Worm (Caenorhabditis elegans) whole organism, L1 larva: ENCODE data around the gene C16D9.9.

ENCODE experiments used
- C16A3.4 ChIP-seq: fragments of 150-350 bp; optimal IDR thresholded peaks from 2 replicates; lab custom pipeline; 2014; ENCODE audit warnings: missing biosample characterization, missing genetic modification characterization
- C34B4.2 ChIP-seq: sonication (generic microtip); optimal IDR thresholded peaks from 2 replicates; lab custom pipeline; 2017; ENCODE audit warnings: mild to moderate bottlenecking, missing genetic modification characterization, missing compliant biosample characterization
- F16B12.6 ChIP-seq: fragments of 150-350 bp; optimal IDR thresholded peaks from 2 replicates; lab custom pipeline; 2014; ENCODE audit warnings: missing biosample characterization, missing genetic modification characterization
- aha-1 ChIP-seq: fragments of 150-350 bp; optimal IDR thresholded peaks from 2 replicates; lab custom pipeline; 2014; ENCODE audit warnings: missing biosample characterization, missing genetic modification characterization
- alr-1 ChIP-seq: fragments of 200-800 bp; sonication (Bioruptor generic); optimal IDR thresholded peaks from 2 replicates; lab custom pipeline; 2018; ENCODE audit warnings: borderline replicate concordance, mild to moderate bottlenecking, missing genetic modification characterization, missing compliant biosample characterization
- ama-1 ChIP-seq: fragments of 150-350 bp; optimal IDR thresholded peaks from 2 replicates; lab custom pipeline; 2014
- ceh-8 ChIP-seq: fragments of 200-800 bp; sonication (Bioruptor generic); optimal IDR thresholded peaks from 2 replicates; lab custom pipeline; 2018; ENCODE audit warnings: mild to moderate bottlenecking, missing genetic modification characterization, moderate library complexity, missing compliant biosample characterization
- ceh-82 ChIP-seq, 3 experiments: fragments of 150-350 bp in 1 of 3; sonication (generic microtip) in 2 of 3; optimal IDR thresholded peaks; 2 replicates each; lab custom pipeline; 2014 to 2017; ENCODE audit warnings: missing biosample characterization in 3 of 3, missing genetic modification characterization in 3 of 3
- ceh-88 ChIP-seq: fragments of 200-800 bp; sonication (Bioruptor generic); IDR thresholded peaks from 2 replicates; pipeline ENCODE4 v1.3.6; 2022; ENCODE audit warnings: missing genetic modification characterization, missing compliant biosample characterization
- dpl-1 ChIP-seq, 3 experiments: fragments of 150-350 bp in 2 of 3; sonication (generic microtip) in 1 of 3; optimal IDR thresholded peaks; 2 replicates each; lab custom pipeline; 2014 to 2017; ENCODE audit warnings: missing biosample characterization in 3 of 3, missing genetic modification characterization in 3 of 3, missing genetic modification reagents in 3 of 3
- efl-1 ChIP-seq, 4 experiments: fragments of 150-350 bp; optimal IDR thresholded peaks in 3 of 4; peaks in 1 of 4; 1 replicate in 1 of 4; 2 replicates in 3 of 4; lab custom pipeline; 2014; ENCODE audit warnings: missing biosample characterization in 2 of 4, missing genetic modification characterization in 2 of 4, missing genetic modification reagents in 2 of 4
- efl-3 ChIP-seq: fragments of 200-800 bp; sonication (Bioruptor generic); optimal IDR thresholded peaks from 2 replicates; lab custom pipeline; 2018; ENCODE audit warnings: mild to moderate bottlenecking, missing genetic modification characterization, missing compliant biosample characterization
- elt-2 ChIP-seq: sonication (generic microtip); optimal IDR thresholded peaks from 2 replicates; lab custom pipeline; 2016; ENCODE audit warnings: missing genetic modification characterization, mild to moderate bottlenecking, inconsistent platforms, missing compliant biosample characterization, missing genetic modification reagents
- elt-3 ChIP-seq, 6 experiments: fragments of 150-350 bp in 1 of 6; sonication (generic microtip); optimal IDR thresholded peaks; 2 replicates each; lab custom pipeline; 2017 to 2018; ENCODE audit warnings: missing biosample characterization in 6 of 6, missing genetic modification characterization in 6 of 6, inconsistent platforms in 1 of 6
- ets-5 ChIP-seq: fragments of 200-800 bp; sonication (Bioruptor generic); IDR thresholded peaks from 2 replicates; pipeline ENCODE4 v1.3.6; 2022; ENCODE audit warnings: missing genetic modification characterization, missing compliant biosample characterization
- fkh-10 ChIP-seq: sonication (generic microtip); optimal IDR thresholded peaks from 2 replicates; lab custom pipeline; 2017; ENCODE audit warnings: missing biosample characterization, missing genetic modification reagents, missing genetic modification characterization
- fos-1 ChIP-seq: fragments of 150-350 bp; optimal IDR thresholded peaks from 2 replicates; lab custom pipeline; 2014; ENCODE audit warnings: missing biosample characterization, missing genetic modification characterization
- hlh-4 ChIP-seq: sonication (generic microtip); optimal IDR thresholded peaks from 2 replicates; lab custom pipeline; 2016; ENCODE audit warnings: mild to moderate bottlenecking, missing genetic modification characterization, missing compliant biosample characterization
- hpl-2 ChIP-seq: fragments of 150-350 bp; optimal IDR thresholded peaks from 2 replicates; lab custom pipeline; 2014; ENCODE audit warnings: missing biosample characterization, missing genetic modification reagents, missing genetic modification characterization
- isw-1 ChIP-seq: fragments of 200-800 bp; sonication (Bioruptor generic); IDR thresholded peaks from 2 replicates; pipeline ENCODE4 v1.3.6; 2022; ENCODE audit warnings: missing genetic modification characterization, missing compliant biosample characterization
- jun-1 ChIP-seq: fragments of 150-350 bp; optimal IDR thresholded peaks from 2 replicates; lab custom pipeline; 2014; ENCODE audit warnings: missing biosample characterization, missing genetic modification reagents, missing genetic modification characterization
- lin-13 ChIP-seq: fragments of 150-350 bp; optimal IDR thresholded peaks from 2 replicates; lab custom pipeline; 2014; ENCODE audit warnings: missing biosample characterization, missing genetic modification reagents, missing genetic modification characterization
- lin-15B ChIP-seq: fragments of 150-350 bp; sonication (generic microtip); optimal IDR thresholded peaks from 3 replicates; lab custom pipeline; 2014; ENCODE audit warnings: missing biosample characterization, missing genetic modification characterization
- lin-35 ChIP-seq, 2 experiments: fragments of 150-350 bp; optimal IDR thresholded peaks; 2 replicates each; lab custom pipeline; 2014; ENCODE audit warnings: missing biosample characterization in 2 of 2, missing genetic modification characterization in 2 of 2, missing genetic modification reagents in 2 of 2
- lin-39 ChIP-seq: fragments of 150-350 bp; optimal IDR thresholded peaks from 2 replicates; lab custom pipeline; 2014; ENCODE audit warnings: missing biosample characterization, missing genetic modification reagents, missing genetic modification characterization
- lir-3 ChIP-seq: sonication (generic microtip); optimal IDR thresholded peaks from 2 replicates; lab custom pipeline; 2016; ENCODE audit warnings: mild to moderate bottlenecking, missing genetic modification characterization, moderate library complexity, missing compliant biosample characterization; ENCODE audit not compliant: poor library complexity
- lsy-2 ChIP-seq, 2 experiments: fragments of 150-350 bp; optimal IDR thresholded peaks; 2 replicates each; lab custom pipeline; 2014; ENCODE audit warnings: missing biosample characterization in 2 of 2, missing genetic modification characterization in 2 of 2
- mdl-1 ChIP-seq, 2 experiments: fragments of 150-350 bp; optimal IDR thresholded peaks; 2 replicates each; lab custom pipeline; 2014 to 2017; ENCODE audit warnings: missing biosample characterization in 2 of 2, missing genetic modification characterization in 2 of 2, inconsistent platforms in 1 of 2
- mef-2 ChIP-seq: fragments of 150-350 bp; optimal IDR thresholded peaks from 2 replicates; lab custom pipeline; 2014; ENCODE audit warnings: missing biosample characterization, missing genetic modification characterization
- nhr-11 ChIP-seq: fragments of 150-350 bp; optimal IDR thresholded peaks from 2 replicates; lab custom pipeline; 2014; ENCODE audit warnings: missing biosample characterization, missing genetic modification characterization
- nhr-12 ChIP-seq: sonication (generic microtip); optimal IDR thresholded peaks from 2 replicates; lab custom pipeline; 2017; ENCODE audit warnings: missing biosample characterization, missing genetic modification characterization
- nhr-19 ChIP-seq: fragments of 200-800 bp; sonication (Bioruptor generic); conservative IDR thresholded peaks from 2 replicates; pipeline ENCODE4 v1.3.6; 2022; ENCODE audit warnings: missing genetic modification characterization, missing compliant biosample characterization
- nhr-28 ChIP-seq: fragments of 150-350 bp; optimal IDR thresholded peaks from 2 replicates; lab custom pipeline; 2014; ENCODE audit warnings: missing biosample characterization, missing genetic modification characterization
- nhr-71 ChIP-seq: sonication (generic microtip); optimal IDR thresholded peaks from 2 replicates; lab custom pipeline; 2016; ENCODE audit warnings: mild to moderate bottlenecking, missing genetic modification characterization, moderate library complexity, missing compliant biosample characterization
- nhr-77 ChIP-seq: fragments of 150-350 bp; optimal IDR thresholded peaks from 2 replicates; lab custom pipeline; 2014; ENCODE audit warnings: missing biosample characterization, missing genetic modification characterization
- nhr-84 ChIP-seq: sonication (generic microtip); optimal IDR thresholded peaks from 2 replicates; lab custom pipeline; 2017; ENCODE audit warnings: missing biosample characterization, missing genetic modification characterization
- pag-3 ChIP-seq: sonication (generic microtip); optimal IDR thresholded peaks from 2 replicates; lab custom pipeline; 2017; ENCODE audit warnings: missing genetic modification characterization, mild to moderate bottlenecking, missing compliant biosample characterization, antibody characterized with exemption, borderline replicate concordance; ENCODE audit not compliant: insufficient read depth
- pqm-1 ChIP-seq: sonication (generic microtip); optimal IDR thresholded peaks from 3 replicates; lab custom pipeline; 2017; ENCODE audit warnings: missing biosample characterization, missing genetic modification characterization
- rnt-1 ChIP-seq: sonication (generic microtip); optimal IDR thresholded peaks from 2 replicates; lab custom pipeline; 2016; ENCODE audit warnings: mild to moderate bottlenecking, missing genetic modification characterization, moderate library complexity, missing compliant biosample characterization
- skn-1 ChIP-seq: fragments of 150-350 bp; optimal IDR thresholded peaks from 2 replicates; lab custom pipeline; 2014; ENCODE audit warnings: missing biosample characterization, missing genetic modification characterization
- snpc-4 ChIP-seq: fragments of 150-350 bp; optimal IDR thresholded peaks from 2 replicates; lab custom pipeline; 2014; ENCODE audit warnings: missing biosample characterization, missing genetic modification characterization
- snu-23 ChIP-seq: sonication (generic microtip); optimal IDR thresholded peaks from 2 replicates; lab custom pipeline; 2016; ENCODE audit warnings: missing genetic modification characterization, missing compliant biosample characterization
- sup-37 ChIP-seq: fragments of 200-800 bp; sonication (Bioruptor generic); optimal IDR thresholded peaks from 2 replicates; lab custom pipeline; 2018; ENCODE audit warnings: mild to moderate bottlenecking, missing genetic modification characterization, missing compliant biosample characterization
- unc-130 ChIP-seq: fragments of 150-350 bp; optimal IDR thresholded peaks from 2 replicates; lab custom pipeline; 2017; ENCODE audit warnings: missing biosample characterization, missing genetic modification characterization, inconsistent platforms
- unc-30 ChIP-seq: sonication (generic microtip); optimal IDR thresholded peaks from 2 replicates; lab custom pipeline; 2017; ENCODE audit warnings: missing biosample characterization, missing genetic modification characterization
- unc-62 ChIP-seq: fragments of 150-350 bp; optimal IDR thresholded peaks from 2 replicates; lab custom pipeline; 2014; ENCODE audit warnings: missing biosample characterization, missing genetic modification reagents, missing genetic modification characterization
- unc-98 ChIP-seq: fragments of 200-800 bp; sonication (Bioruptor generic); IDR thresholded peaks from 2 replicates; pipeline ENCODE4 v1.3.6; 2022; ENCODE audit warnings: missing genetic modification characterization, missing compliant biosample characterization
- vab-15 ChIP-seq: sonication (generic microtip); optimal IDR thresholded peaks from 2 replicates; lab custom pipeline; 2017; ENCODE audit warnings: missing genotype, mild to moderate bottlenecking, missing genetic modification characterization, missing compliant biosample characterization
- xbp-1 ChIP-seq: sonication (generic microtip); optimal IDR thresholded peaks from 2 replicates; lab custom pipeline; 2016; ENCODE audit warnings: missing genetic modification characterization, missing compliant biosample characterization
- zip-4 ChIP-seq: fragments of 200-800 bp; sonication (Bioruptor generic); optimal IDR thresholded peaks from 2 replicates; lab custom pipeline; 2018; ENCODE audit warnings: mild to moderate bottlenecking, missing genetic modification characterization, moderate library complexity, missing compliant biosample characterization
- ztf-11 ChIP-seq, 2 experiments: sonication (generic microtip); optimal IDR thresholded peaks; 2 replicates each; lab custom pipeline; 2016 to 2017; ENCODE audit warnings: missing genetic modification characterization in 2 of 2, missing biosample characterization in 1 of 2, missing compliant biosample characterization in 1 of 2
- ztf-4 ChIP-seq: fragments of 150-350 bp; optimal IDR thresholded peaks from 2 replicates; lab custom pipeline; 2014; ENCODE audit warnings: missing biosample characterization, missing genetic modification characterization

Gene C16D9.9

DNA sequence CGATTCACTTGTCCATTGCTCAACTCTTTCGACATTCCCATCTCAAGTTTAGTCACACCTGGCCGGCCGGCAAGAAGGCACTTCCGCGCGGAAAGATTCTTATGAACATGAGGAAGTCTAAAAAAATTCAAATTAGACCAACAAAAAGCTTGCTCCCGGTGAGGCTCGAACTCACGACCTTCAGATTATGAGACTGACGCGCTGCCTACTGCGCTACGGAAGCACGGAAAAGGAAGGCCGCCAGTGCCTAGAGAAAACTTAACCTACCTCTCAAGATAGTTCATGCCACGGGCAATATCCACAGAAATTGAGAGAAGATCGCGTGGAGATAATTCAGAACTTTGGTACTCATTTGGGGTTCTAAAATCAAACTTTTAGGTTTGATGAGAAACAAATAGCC is 34.0 kb upstream of the C16D9.9 start:
- TF ChIP-seq snpc-4 (tag; lab: Kevin White, UChicago) (peak; percentile 73), mef-2 (tag; lab: Kevin White, UChicago) (no peak), hpl-2 (GFP tag; lab: Kevin White, UChicago) (no peak), nhr-84 (tag; lab: Kevin White, UChicago) (no peak), dpl-1 (GFP tag; optimal IDR thresholded peaks at IDR 0.05; lab: Kevin White, UChicago) (peak in 1 of 3 experiments; percentile 9), lsy-2 (tag; optimal IDR thresholded peaks at IDR 0.05; lab: Kevin White, UChicago) (peak in 1 of 2 experiments; percentile 11), jun-1 (tag; lab: Kevin White, UChicago) (no peak), unc-62 (no peak), unc-98 (GFP tag; lab: Robert Waterston, UW) (no peak), ceh-82 (tag; optimal IDR thresholded peaks at IDR 0.05; lab: Kevin White, UChicago) (no peak), lin-13 (GFP tag; lab: Kevin White, UChicago) (no peak), elt-2 (tag; lab: Kevin White, UChicago) (no peak), lir-3 (no peak), lin-15B (tag; lab: Kevin White, UChicago) (no peak), skn-1 (no peak), ets-5 (GFP tag; lab: Robert Waterston, UW) (no peak), nhr-19 (GFP tag; lab: Robert Waterston, UW) (peak; percentile 23), alr-1 (tag; lab: Kevin White, UChicago) (no peak), vab-15 (tag; lab: Kevin White, UChicago) (no peak), nhr-77 (no peak), efl-3 (GFP tag; lab: Kevin White, UChicago) (no peak), fos-1 (tag; lab: Kevin White, UChicago) (no peak), isw-1 (GFP tag; lab: Robert Waterston, UW) (no peak), efl-1 (optimal IDR thresholded peaks at IDR 0.05; lab: Kevin White, UChicago) (peak in 1 of 2 experiments; percentile 24), efl-1 (GFP tag; optimal IDR thresholded peaks at IDR 0.05 in 1 of 2; lab: Kevin White, UChicago) (peak in 1 of 2 experiments; percentile 60), nhr-12 (tag; lab: Kevin White, UChicago) (no peak), nhr-28 (tag; lab: Kevin White, UChicago) (no peak), zip-4 (no peak), lin-39 (no peak), elt-3 (tag; optimal IDR thresholded peaks at IDR 0.05; lab: Kevin White, UChicago) (no peak), C16A3.4 (tag; lab: Kevin White, UChicago) (no peak), C34B4.2 (tag; lab: Kevin White, UChicago) (no peak), ztf-11 (tag; optimal IDR thresholded peaks at IDR 0.05; lab: Kevin White, UChicago) (no peak), ama-1 (no peak), ceh-88 (no peak), pag-3 (tag; lab: Kevin White, UChicago) (no peak), mdl-1 (tag; optimal IDR thresholded peaks at IDR 0.05; lab: Kevin White, UChicago) (no peak), ztf-4 (tag; lab: Kevin White, UChicago) (no peak), nhr-11 (tag; lab: Kevin White, UChicago) (no peak), aha-1 (tag; lab: Kevin White, UChicago) (no peak), sup-37 (GFP tag; lab: Kevin White, UChicago) (no peak), hlh-4 (tag; lab: Kevin White, UChicago) (no peak), ceh-8 (no peak), F16B12.6 (tag; lab: Kevin White, UChicago) (no peak), pqm-1 (tag; lab: Kevin White, UChicago) (no peak), xbp-1 (no peak), rnt-1 (tag; lab: Kevin White, UChicago) (peak; percentile 33), snu-23 (GFP tag; lab: Kevin White, UChicago) (peak; percentile 24), fkh-10 (GFP tag; lab: Kevin White, UChicago) (no peak), unc-30 (tag; lab: Kevin White, UChicago) (no peak), unc-130 (tag; lab: Kevin White, UChicago) (no peak), nhr-71 (tag; lab: Kevin White, UChicago) (peak; percentile 18), lin-35 (GFP tag; optimal IDR thresholded peaks at IDR 0.05; lab: Kevin White, UChicago) (peak in 1 of 2 experiments; percentile 12)
- TF ChIP-seq, all 84 proteins: peak for 9
